Fruit fly (Drosophila melanogaster) whole organism, prepupa: ENCODE data around the gene CG5877.

ENCODE experiments used
- Blimp-1 ChIP-seq: fragments of 200-800 bp; sonication (Bioruptor generic); optimal IDR thresholded peaks from 3 replicates; lab custom pipeline; 2017; ENCODE audit warnings: missing biosample characterization, missing genetic modification characterization, mild to moderate bottlenecking, moderate library complexity, missing genetic modification reagents
- CG10631 ChIP-seq: fragments of 200-800 bp; sonication (Bioruptor generic); optimal IDR thresholded peaks from 2 replicates; lab custom pipeline; 2016; ENCODE audit warnings: missing biosample characterization, missing genetic modification characterization
- CG10669 ChIP-seq: fragments of 200-800 bp; sonication (Bioruptor generic); optimal IDR thresholded peaks from 3 replicates; lab custom pipeline; 2018; ENCODE audit warnings: missing biosample characterization, mild to moderate bottlenecking, missing genetic modification characterization, moderate library complexity
- CG11762 ChIP-seq: fragments of 200-800 bp; sonication (Bioruptor generic); optimal IDR thresholded peaks from 3 replicates; lab custom pipeline; 2016; ENCODE audit warnings: missing biosample characterization, missing genetic modification characterization; ENCODE audit not compliant: insufficient read depth
- CG11902 ChIP-seq: fragments of 200-800 bp; sonication (Bioruptor generic); optimal IDR thresholded peaks from 3 replicates; lab custom pipeline; 2016; ENCODE audit warnings: missing biosample characterization, missing genetic modification characterization
- CG15336 ChIP-seq: fragments of 200-800 bp; sonication (Bioruptor generic); IDR thresholded peaks from 2 replicates; pipeline ENCODE4 v1.3.6; 2022; ENCODE audit warnings: missing biosample characterization, missing genetic modification characterization
- CG1621 ChIP-seq: fragments of 200-800 bp; sonication (Bioruptor generic); optimal IDR thresholded peaks from 3 replicates; lab custom pipeline; 2018; ENCODE audit warnings: missing biosample characterization, mild to moderate bottlenecking, missing genetic modification characterization
- CG3032 ChIP-seq: fragments of 200-800 bp; optimal IDR thresholded peaks from 2 replicates; lab custom pipeline; 2019; ENCODE audit warnings: missing biosample characterization, mild to moderate bottlenecking, missing genetic modification characterization, moderate library complexity
- CG31627 ChIP-seq: fragments of 200-800 bp; sonication (Bioruptor generic); optimal IDR thresholded peaks from 3 replicates; lab custom pipeline; 2016; ENCODE audit warnings: missing biosample characterization, missing genetic modification characterization
- CG32006 ChIP-seq: fragments of 200-800 bp; sonication (Bioruptor generic); optimal IDR thresholded peaks from 3 replicates; lab custom pipeline; 2017; ENCODE audit warnings: missing biosample characterization, mild to moderate bottlenecking, missing genetic modification characterization
- CG34406 ChIP-seq: fragments of 200-800 bp; sonication (Bioruptor generic); optimal IDR thresholded peaks from 3 replicates; lab custom pipeline; 2016; ENCODE audit warnings: missing biosample characterization, missing genetic modification characterization
- CG3919 ChIP-seq: fragments of 200-800 bp; sonication (Bioruptor generic); optimal IDR thresholded peaks from 3 replicates; lab custom pipeline; 2016; ENCODE audit warnings: missing biosample characterization, missing genetic modification characterization
- CG4318 ChIP-seq: fragments of 200-800 bp; sonication (Bioruptor generic); optimal IDR thresholded peaks from 3 replicates; lab custom pipeline; 2017; ENCODE audit warnings: missing biosample characterization, mild to moderate bottlenecking, missing genetic modification characterization
- CG6163 ChIP-seq: fragments of 200-800 bp; sonication (Bioruptor generic); IDR thresholded peaks from 3 replicates; pipeline ENCODE4 v1.3.6; 2022; ENCODE audit warnings: missing biosample characterization, missing genetic modification characterization
- CG6276 ChIP-seq: fragments of 200-800 bp; sonication (Bioruptor generic); optimal IDR thresholded peaks from 2 replicates; lab custom pipeline; 2017; ENCODE audit warnings: missing biosample characterization, mild to moderate bottlenecking, missing genetic modification characterization
- CG6792 ChIP-seq: fragments of 200-800 bp; sonication (Bioruptor generic); optimal IDR thresholded peaks from 3 replicates; lab custom pipeline; 2016; ENCODE audit warnings: missing biosample characterization, missing genetic modification characterization
- CG6808 ChIP-seq: fragments of 200-800 bp; sonication (Bioruptor generic); optimal IDR thresholded peaks from 3 replicates; lab custom pipeline; 2017; ENCODE audit warnings: missing biosample characterization, missing genetic modification characterization, mild to moderate bottlenecking, moderate library complexity, missing genetic modification reagents
- CG6854 ChIP-seq: fragments of 200-800 bp; sonication (Bioruptor generic); optimal IDR thresholded peaks from 2 replicates; lab custom pipeline; 2017; ENCODE audit warnings: missing biosample characterization, mild to moderate bottlenecking, missing genetic modification characterization
- CG7368 ChIP-seq: fragments of 200-800 bp; sonication (Bioruptor generic); optimal IDR thresholded peaks from 3 replicates; lab custom pipeline; 2016; ENCODE audit warnings: missing biosample characterization, missing genetic modification characterization
- CG8119 ChIP-seq: fragments of 200-800 bp; sonication (Bioruptor generic); IDR thresholded peaks from 3 replicates; pipeline ENCODE4 v1.3.6; 2022; ENCODE audit warnings: missing biosample characterization, missing genetic modification characterization
- CG8319 ChIP-seq: fragments of 200-800 bp; sonication (Bioruptor generic); optimal IDR thresholded peaks from 3 replicates; lab custom pipeline; 2016; ENCODE audit warnings: missing biosample characterization, missing genetic modification characterization
- CG8632 ChIP-seq: fragments of 200-800 bp; sonication (Bioruptor generic); optimal IDR thresholded peaks from 3 replicates; lab custom pipeline; 2016; ENCODE audit warnings: missing biosample characterization, missing genetic modification characterization
- CG9139 ChIP-seq: fragments of 200-800 bp; sonication (Bioruptor generic); optimal IDR thresholded peaks from 3 replicates; lab custom pipeline; 2017; ENCODE audit warnings: missing biosample characterization, mild to moderate bottlenecking, missing genetic modification characterization
- Eip75B ChIP-seq: fragments of 200-800 bp; sonication (Bioruptor generic); optimal IDR thresholded peaks from 3 replicates; lab custom pipeline; 2016; ENCODE audit warnings: missing biosample characterization, missing genetic modification characterization
- Eip78C ChIP-seq: fragments of 200-800 bp; sonication (Bioruptor generic); peaks from one replicate; lab custom pipeline; 2016; ENCODE audit warnings: missing biosample characterization, missing genetic modification characterization
- Eip93F ChIP-seq: fragments of 200-800 bp; sonication (Bioruptor generic); optimal IDR thresholded peaks from 2 replicates; lab custom pipeline; 2016; ENCODE audit warnings: missing biosample characterization, mild to moderate bottlenecking, missing genetic modification characterization
- Ets21C ChIP-seq: fragments of 200-800 bp; sonication (Bioruptor generic); optimal IDR thresholded peaks from 3 replicates; lab custom pipeline; 2016; ENCODE audit warnings: missing biosample characterization, missing genetic modification characterization
- Gug ChIP-seq: fragments of 200-800 bp; sonication (Bioruptor generic); IDR thresholded peaks from 2 replicates; pipeline ENCODE4 v1.3.6; 2022; ENCODE audit warnings: missing biosample characterization, missing genetic modification characterization
- Hr38 ChIP-seq: sonication (Bioruptor generic); optimal IDR thresholded peaks from 2 replicates; lab custom pipeline; 2016; ENCODE audit warnings: missing biosample characterization, missing genetic modification characterization
- Hr39 ChIP-seq: fragments of 200-800 bp; sonication (Bioruptor generic); optimal IDR thresholded peaks from 2 replicates; lab custom pipeline; 2016; ENCODE audit warnings: missing biosample characterization, missing genetic modification characterization
- Hr4 ChIP-seq: fragments of 200-800 bp; sonication (Bioruptor generic); optimal IDR thresholded peaks from 3 replicates; lab custom pipeline; 2016; ENCODE audit warnings: missing biosample characterization, missing genetic modification characterization
- Lpt ChIP-seq: fragments of 200-800 bp; sonication (Bioruptor generic); optimal IDR thresholded peaks from 3 replicates; lab custom pipeline; 2016; ENCODE audit warnings: missing biosample characterization, missing genetic modification characterization
- Met ChIP-seq: fragments of 200-800 bp; sonication (Bioruptor generic); optimal IDR thresholded peaks from 3 replicates; lab custom pipeline; 2016; ENCODE audit warnings: missing biosample characterization, missing genetic modification characterization
- OdsH ChIP-seq: fragments of 200-800 bp; sonication (Bioruptor generic); optimal IDR thresholded peaks from 3 replicates; lab custom pipeline; 2016; ENCODE audit warnings: missing biosample characterization, missing genetic modification characterization
- Sox102F ChIP-seq: fragments of 200-800 bp; sonication (Bioruptor generic); optimal IDR thresholded peaks from 2 replicates; lab custom pipeline; 2016; ENCODE audit warnings: missing biosample characterization, mild to moderate bottlenecking, missing genetic modification characterization
- Sox14 ChIP-seq: fragments of 200-800 bp; sonication (Bioruptor generic); optimal IDR thresholded peaks from 3 replicates; lab custom pipeline; 2016; ENCODE audit warnings: missing biosample characterization, missing genetic modification characterization
- Sox15 ChIP-seq: fragments of 200-800 bp; sonication (Bioruptor generic); optimal IDR thresholded peaks from 3 replicates; lab custom pipeline; 2016; ENCODE audit warnings: missing biosample characterization, missing genetic modification characterization
- achi ChIP-seq: fragments of 200-800 bp; sonication (Bioruptor generic); optimal IDR thresholded peaks from 3 replicates; lab custom pipeline; 2016; ENCODE audit warnings: missing biosample characterization, missing genetic modification characterization
- acj6 ChIP-seq: fragments of 200-800 bp; sonication (Bioruptor generic); optimal IDR thresholded peaks from 3 replicates; lab custom pipeline; 2016; ENCODE audit warnings: missing biosample characterization, missing genetic modification characterization
- cyc ChIP-seq: fragments of 200-800 bp; sonication (Bioruptor generic); optimal IDR thresholded peaks from 3 replicates; lab custom pipeline; 2016; ENCODE audit warnings: missing biosample characterization, missing genetic modification characterization
- dac ChIP-seq: fragments of 200-800 bp; sonication (Bioruptor generic); optimal IDR thresholded peaks from 2 replicates; lab custom pipeline; 2017; ENCODE audit warnings: missing biosample characterization, mild to moderate bottlenecking, missing genetic modification characterization
- dsx ChIP-seq: fragments of 200-800 bp; optimal IDR thresholded peaks from 3 replicates; lab custom pipeline; 2019; ENCODE audit warnings: missing biosample characterization, mild to moderate bottlenecking, missing genetic modification characterization, moderate library complexity; ENCODE audit not compliant: poor library complexity, severe bottlenecking
- eg ChIP-seq: fragments of 200-800 bp; sonication (Bioruptor generic); IDR thresholded peaks from 3 replicates; pipeline ENCODE4 v1.3.6; 2022; ENCODE audit warnings: missing biosample characterization, missing genetic modification characterization
- fd85E ChIP-seq: fragments of 200-800 bp; sonication (Bioruptor generic); optimal IDR thresholded peaks from 3 replicates; lab custom pipeline; 2016; ENCODE audit warnings: missing biosample characterization, missing genetic modification characterization
- fkh ChIP-seq: fragments of 200-800 bp; sonication (Bioruptor generic); optimal IDR thresholded peaks from 3 replicates; lab custom pipeline; 2017; ENCODE audit warnings: missing biosample characterization, mild to moderate bottlenecking, missing genetic modification characterization, moderate library complexity
- lz ChIP-seq: fragments of 200-800 bp; sonication (Bioruptor generic); optimal IDR thresholded peaks from 3 replicates; lab custom pipeline; 2016; ENCODE audit warnings: missing biosample characterization, missing genetic modification characterization
- net ChIP-seq: fragments of 200-800 bp; sonication (Bioruptor generic); optimal IDR thresholded peaks from 3 replicates; lab custom pipeline; 2016; ENCODE audit warnings: missing biosample characterization, missing genetic modification characterization
- pdm3 ChIP-seq: fragments of 200-800 bp; sonication (Bioruptor generic); optimal IDR thresholded peaks from 3 replicates; lab custom pipeline; 2016; ENCODE audit warnings: missing biosample characterization, missing genetic modification characterization
- spab ChIP-seq: fragments of 200-800 bp; sonication (Bioruptor generic); optimal IDR thresholded peaks from 2 replicates; lab custom pipeline; 2017; ENCODE audit warnings: missing biosample characterization, mild to moderate bottlenecking, missing genetic modification characterization, missing genetic modification reagents
- ss ChIP-seq, 2 experiments: fragments of 200-800 bp; sonication (Bioruptor generic); optimal IDR thresholded peaks; 2 replicates in 1 of 2; 3 replicates in 1 of 2; lab custom pipeline; 2017 to 2018; ENCODE audit warnings: mild to moderate bottlenecking in 2 of 2, missing biosample characterization in 2 of 2, missing genetic modification characterization in 2 of 2, moderate library complexity in 1 of 2
- svp ChIP-seq: fragments of 200-800 bp; sonication (Bioruptor generic); peaks from one replicate; lab custom pipeline; 2016; ENCODE audit warnings: missing biosample characterization, missing genetic modification characterization
- topi ChIP-seq: fragments of 200-800 bp; sonication (Bioruptor generic); optimal IDR thresholded peaks from 3 replicates; lab custom pipeline; 2016; ENCODE audit warnings: missing biosample characterization, missing genetic modification characterization
- vri ChIP-seq: fragments of 200-800 bp; sonication (Bioruptor generic); optimal IDR thresholded peaks from 3 replicates; lab custom pipeline; 2016; ENCODE audit warnings: missing biosample characterization, mild to moderate bottlenecking, missing genetic modification characterization

Gene CG5877

DNA sequence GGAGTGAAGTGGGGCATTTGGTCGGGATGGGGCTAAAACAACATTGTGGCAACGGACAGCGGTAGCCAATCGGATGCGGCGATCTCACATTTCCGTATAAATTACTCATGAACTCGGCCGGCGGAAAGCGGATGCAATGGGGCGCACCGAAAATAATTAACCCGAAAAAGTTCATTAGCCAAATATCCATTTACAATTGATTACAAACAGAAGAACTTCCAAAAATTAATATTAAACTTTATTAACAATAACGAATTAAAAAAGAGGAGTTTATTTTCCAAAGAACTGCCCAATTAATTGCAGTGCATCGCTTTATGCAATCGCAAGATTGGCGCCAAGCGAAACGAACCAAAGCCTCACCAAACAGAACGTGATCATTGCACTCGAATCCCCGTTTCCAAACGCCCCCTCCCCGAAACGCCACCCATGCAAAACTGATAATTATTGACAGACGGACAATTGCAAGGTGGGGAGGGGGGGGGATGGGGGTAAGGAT lies 21.0 kb downstream of the CG5877 start:
- peak; percentile 25 for TF ChIP-seq CG31627 (GFP tag; lab: Kevin White, UChicago)
- TF ChIP-seq CG6276 (GFP tag; lab: Kevin White, UChicago), result no peak
- TF ChIP-seq CG6808 (GFP tag; lab: Kevin White, UChicago), result no peak
- no peak for TF ChIP-seq CG8632 (GFP tag; lab: Kevin White, UChicago)
- no peak for TF ChIP-seq Sox15 (GFP tag; lab: Kevin White, UChicago)
- no peak for TF ChIP-seq spab (GFP tag; lab: Kevin White, UChicago)
- TF ChIP-seq Lpt (GFP tag; lab: Kevin White, UChicago), result no peak
- peak; percentile 31 for TF ChIP-seq CG34406 (GFP tag; lab: Kevin White, UChicago)
- peak; percentile 6 for TF ChIP-seq Sox14 (GFP tag; lab: Kevin White, UChicago)
- TF ChIP-seq Hr38 (GFP tag; lab: Kevin White, UChicago), result no peak
- TF ChIP-seq CG6792, result no peak
- no peak for TF ChIP-seq CG8319 (GFP tag; lab: Kevin White, UChicago)
- peak; percentile 10 for TF ChIP-seq Hr39 (GFP tag; lab: Kevin White, UChicago)
- peak; percentile 12 for TF ChIP-seq pdm3 (GFP tag; lab: Kevin White, UChicago)
- no peak for TF ChIP-seq ss (GFP tag; optimal IDR thresholded peaks at IDR 0.05; lab: Kevin White, UChicago)
- TF ChIP-seq fd85E (GFP tag; lab: Kevin White, UChicago), result no peak
- TF ChIP-seq CG11902 (GFP tag; lab: Kevin White, UChicago), result no peak
- TF ChIP-seq CG10669 (GFP tag; lab: Kevin White, UChicago), result peak; percentile 16
- peak; percentile 25 for TF ChIP-seq acj6
- TF ChIP-seq svp (GFP tag; lab: Kevin White, UChicago), result peak; percentile 76
- no peak for TF ChIP-seq CG1621 (tag; lab: Kevin White, UChicago)
- TF ChIP-seq vri, result no peak
- TF ChIP-seq dac (GFP tag; lab: Kevin White, UChicago), result no peak
- TF ChIP-seq Hr4 (GFP tag; lab: Kevin White, UChicago), result peak; percentile 13
- no peak for TF ChIP-seq CG3032 (tag; lab: Kevin White, UChicago)
- TF ChIP-seq net (GFP tag; lab: Kevin White, UChicago), result no peak
- peak; percentile 34 for TF ChIP-seq CG10631 (GFP tag; lab: Kevin White, UChicago)
- TF ChIP-seq achi (GFP tag; lab: Kevin White, UChicago), result peak; percentile 22
- peak; percentile 3 for TF ChIP-seq dsx (GFP tag; lab: Kevin White, UChicago)
- TF ChIP-seq CG3919 (GFP tag; lab: Kevin White, UChicago), result no peak
- TF ChIP-seq Gug (GFP tag; lab: Robert Waterston, UW), result peak; percentile 56
- no peak for TF ChIP-seq OdsH
- TF ChIP-seq lz, result no peak
- peak; percentile 62 for TF ChIP-seq CG15336 (GFP tag; lab: Robert Waterston, UW)
- TF ChIP-seq Eip78C (GFP tag; lab: Kevin White, UChicago), result peak; percentile 45
- TF ChIP-seq CG32006 (GFP tag; lab: Kevin White, UChicago), result peak; percentile 63
- no peak for TF ChIP-seq fkh
- peak; percentile 8 for TF ChIP-seq cyc (GFP tag; lab: Kevin White, UChicago)
- TF ChIP-seq CG6163, result no peak
- TF ChIP-seq CG9139 (GFP tag; lab: Kevin White, UChicago), result no peak
- peak; percentile 44; the same call in 1 of the 3 replicates for TF ChIP-seq eg (GFP tag; lab: Robert Waterston, UW)
- no peak for TF ChIP-seq Ets21C (GFP tag; lab: Kevin White, UChicago)
- TF ChIP-seq Met (GFP tag; lab: Kevin White, UChicago), result peak; percentile 29
- TF ChIP-seq CG4318, result no peak
- TF ChIP-seq CG11762, result no peak
- TF ChIP-seq Eip93F (GFP tag; lab: Kevin White, UChicago), result no peak
- TF ChIP-seq CG6854 (GFP tag; lab: Kevin White, UChicago), result no peak
- TF ChIP-seq Eip75B (GFP tag; lab: Kevin White, UChicago), result no peak
- TF ChIP-seq Sox102F (GFP tag; lab: Kevin White, UChicago), result no peak
- peak; percentile 37 for TF ChIP-seq topi (GFP tag; lab: Kevin White, UChicago)
- 0 out of 3 replicates have a peak, but pooled peaks have one; percentile 9 for TF ChIP-seq CG8119 (GFP tag; lab: Robert Waterston, UW)
- TF ChIP-seq Blimp-1 (GFP tag; lab: Kevin White, UChicago), result no peak
- TF ChIP-seq CG7368 (GFP tag; lab: Kevin White, UChicago), result no peak
